Fruit fly (Drosophila melanogaster) whole organism, embryonic: ENCODE data around the gene CG9837.

Experiments
- Abd-B ChIP-seq: fragments of 200-800 bp; sonication (Bioruptor generic); optimal IDR thresholded peaks from 2 replicates; lab custom pipeline; 2018; ENCODE audit warnings: missing biosample characterization, mild to moderate bottlenecking, missing genetic modification characterization, moderate library complexity
- Antp ChIP-seq: fragments of 200-800 bp; sonication (Bioruptor generic); optimal IDR thresholded peaks from 3 replicates; lab custom pipeline; 2016; ENCODE audit warnings: missing biosample characterization, missing genetic modification characterization
- Atf3 ChIP-seq: fragments of 200-800 bp; sonication (Bioruptor generic); optimal IDR thresholded peaks from 3 replicates; lab custom pipeline; 2016; ENCODE audit warnings: missing biosample characterization, missing genetic modification characterization
- Bgb ChIP-seq: fragments of 200-800 bp; sonication (Bioruptor generic); IDR thresholded peaks from 2 replicates; pipeline ENCODE4 v1.3.6; 2022; ENCODE audit warnings: missing biosample characterization, missing genetic modification characterization; ENCODE audit not compliant: partially characterized antibody
- BtbVII ChIP-seq: fragments of 200-800 bp; sonication (Bioruptor generic); optimal IDR thresholded peaks from 3 replicates; lab custom pipeline; 2017; ENCODE audit warnings: missing biosample characterization, mild to moderate bottlenecking, missing genetic modification characterization
- CG1024 ChIP-seq: fragments of 200-800 bp; sonication (Bioruptor generic); IDR thresholded peaks from 2 replicates; pipeline ENCODE4 v1.3.6; 2022; ENCODE audit warnings: missing biosample characterization, missing genetic modification characterization
- CG10267 ChIP-seq: fragments of 200-800 bp; sonication (Bioruptor generic); optimal IDR thresholded peaks from 2 replicates; lab custom pipeline; 2018; ENCODE audit warnings: missing biosample characterization, mild to moderate bottlenecking, missing genetic modification characterization, moderate library complexity
- CG11560 ChIP-seq: fragments of 200-800 bp; sonication (Bioruptor generic); IDR thresholded peaks from 3 replicates; pipeline ENCODE4 v1.3.6; 2022; ENCODE audit warnings: missing biosample characterization, missing genetic modification characterization
- CG12299 ChIP-seq: fragments of 200-800 bp; sonication (Bioruptor generic); optimal IDR thresholded peaks from 2 replicates; lab custom pipeline; 2018; ENCODE audit warnings: missing biosample characterization, mild to moderate bottlenecking, missing genetic modification characterization
- CG13287 ChIP-seq: fragments of 200-800 bp; sonication (Bioruptor generic); IDR thresholded peaks from 2 replicates; pipeline ENCODE4 v1.3.6; 2022; ENCODE audit warnings: missing biosample characterization, missing genetic modification characterization; ENCODE audit not compliant: partially characterized antibody
- CG14860 ChIP-seq: fragments of 200-800 bp; sonication (Bioruptor generic); IDR thresholded peaks from 3 replicates; pipeline ENCODE4 v1.3.6; 2022; ENCODE audit warnings: missing biosample characterization, missing genetic modification characterization; ENCODE audit not compliant: partially characterized antibody
- CG2120 ChIP-seq: fragments of 200-800 bp; sonication (Bioruptor generic); optimal IDR thresholded peaks from 3 replicates; lab custom pipeline; 2016; ENCODE audit warnings: missing biosample characterization, missing genetic modification characterization
- CG32772 ChIP-seq: fragments of 200-800 bp; sonication (Bioruptor generic); IDR thresholded peaks from 2 replicates; pipeline ENCODE4 v1.3.6; 2022; ENCODE audit warnings: missing biosample characterization, missing genetic modification characterization
- CG34376 ChIP-seq: fragments of 200-800 bp; sonication (Bioruptor generic); optimal IDR thresholded peaks from 2 replicates; lab custom pipeline; 2018; ENCODE audit warnings: missing biosample characterization, mild to moderate bottlenecking, missing genetic modification characterization
- CG3995 ChIP-seq: fragments of 200-800 bp; sonication (Bioruptor generic); optimal IDR thresholded peaks from 3 replicates; lab custom pipeline; 2016; ENCODE audit warnings: missing biosample characterization, missing genetic modification characterization
- CG42726 ChIP-seq: fragments of 200-800 bp; sonication (Bioruptor generic); IDR thresholded peaks from 2 replicates; pipeline ENCODE4 v1.3.6; 2022; ENCODE audit warnings: missing biosample characterization, missing genetic modification characterization; ENCODE audit not compliant: partially characterized antibody
- CG4328 ChIP-seq: fragments of 200-800 bp; sonication (Bioruptor generic); optimal IDR thresholded peaks from 3 replicates; lab custom pipeline; 2017; ENCODE audit warnings: missing biosample characterization, missing genetic modification reagents, missing genetic modification characterization
- CG4617 ChIP-seq: fragments of 200-800 bp; sonication (Bioruptor generic); optimal IDR thresholded peaks from 3 replicates; lab custom pipeline; 2016; ENCODE audit warnings: missing biosample characterization, missing genetic modification characterization, borderline replicate concordance
- CG5953 ChIP-seq: fragments of 200-800 bp; sonication (Bioruptor generic); IDR thresholded peaks from 2 replicates; pipeline ENCODE4 v1.3.6; 2022; ENCODE audit warnings: missing biosample characterization, missing genetic modification characterization
- CG7928 ChIP-seq: fragments of 200-800 bp; sonication (Bioruptor generic); optimal IDR thresholded peaks from 2 replicates; lab custom pipeline; 2017; ENCODE audit warnings: missing biosample characterization, mild to moderate bottlenecking, missing genetic modification characterization
- CG8359 ChIP-seq: fragments of 200-800 bp; sonication (Bioruptor generic); optimal IDR thresholded peaks from 2 replicates; lab custom pipeline; 2017; ENCODE audit warnings: missing biosample characterization, mild to moderate bottlenecking, missing genetic modification characterization, borderline replicate concordance
- CG9609 ChIP-seq: fragments of 200-800 bp; sonication (Bioruptor generic); optimal IDR thresholded peaks from 3 replicates; lab custom pipeline; 2016; ENCODE audit warnings: missing biosample characterization, missing genetic modification characterization
- CTCF ChIP-seq: fragments of 200-800 bp; sonication (Bioruptor generic); optimal IDR thresholded peaks from 2 replicates; lab custom pipeline; 2017; ENCODE audit warnings: missing biosample characterization, mild to moderate bottlenecking, missing genetic modification characterization, moderate library complexity
- Chrac-16 ChIP-seq: fragments of 200-800 bp; sonication (Bioruptor generic); optimal IDR thresholded peaks from 3 replicates; lab custom pipeline; 2016; ENCODE audit warnings: missing biosample characterization, missing genetic modification characterization
- D19A ChIP-seq: fragments of 200-800 bp; optimal IDR thresholded peaks from 3 replicates; lab custom pipeline; 2019; ENCODE audit warnings: missing biosample characterization, mild to moderate bottlenecking, missing genetic modification characterization, moderate library complexity
- Dll ChIP-seq: fragments of 200-800 bp; sonication (Bioruptor generic); IDR thresholded peaks from 4 replicates; pipeline ENCODE4 v1.3.6; 2022; ENCODE audit warnings: missing biosample characterization, missing genetic modification characterization; ENCODE audit not compliant: partially characterized antibody
- HmgZ ChIP-seq: fragments of 200-800 bp; sonication (Bioruptor generic); optimal IDR thresholded peaks from 2 replicates; lab custom pipeline; 2018; ENCODE audit warnings: missing biosample characterization, mild to moderate bottlenecking, missing genetic modification characterization
- Med ChIP-seq: fragments of 200-800 bp; sonication (Bioruptor generic); peaks from one replicate; lab custom pipeline; 2016; ENCODE audit warnings: missing biosample characterization, missing genetic modification characterization, mild to moderate bottlenecking, inconsistent platforms, moderate library complexity
- Pdp1 ChIP-seq, 2 experiments: fragments of 200-800 bp; sonication (Bioruptor generic); optimal IDR thresholded peaks; 3 replicates each; lab custom pipeline; 2016; ENCODE audit warnings: missing biosample characterization in 2 of 2, missing genetic modification characterization in 2 of 2, mild to moderate bottlenecking in 1 of 2, moderate library complexity in 1 of 2
- Scr ChIP-seq: fragments of 200-800 bp; sonication (Bioruptor generic); IDR thresholded peaks from 2 replicates; pipeline ENCODE4 v1.3.6; 2022; ENCODE audit warnings: missing biosample characterization, missing genetic modification characterization; ENCODE audit not compliant: partially characterized antibody
- Sox100B ChIP-seq: fragments of 200-800 bp; sonication (Bioruptor generic); optimal IDR thresholded peaks from 3 replicates; lab custom pipeline; 2018; ENCODE audit warnings: missing biosample characterization, mild to moderate bottlenecking, missing genetic modification characterization
- Xrp1 ChIP-seq: fragments of 200-800 bp; sonication (Bioruptor generic); IDR thresholded peaks from 2 replicates; pipeline ENCODE4 v1.3.6; 2022; ENCODE audit warnings: missing biosample characterization, missing genetic modification characterization
- amos ChIP-seq: fragments of 200-800 bp; sonication (Bioruptor generic); IDR thresholded peaks from 2 replicates; pipeline ENCODE4 v1.3.6; 2022; ENCODE audit warnings: missing biosample characterization, missing genetic modification characterization; ENCODE audit not compliant: partially characterized antibody
- aop ChIP-seq: fragments of 200-800 bp; sonication (Bioruptor generic); IDR thresholded peaks from 2 replicates; pipeline ENCODE4 v1.3.6; 2022; ENCODE audit warnings: missing biosample characterization, missing genetic modification characterization
- ap ChIP-seq: fragments of 200-800 bp; sonication (Bioruptor generic); IDR thresholded peaks from 2 replicates; pipeline ENCODE4 v1.3.6; 2022; ENCODE audit warnings: missing biosample characterization, missing genetic modification characterization
- ash1 ChIP-seq: fragments of 200-800 bp; sonication (Bioruptor generic); optimal IDR thresholded peaks from 2 replicates; lab custom pipeline; 2018; ENCODE audit warnings: missing biosample characterization, mild to moderate bottlenecking, missing genetic modification characterization
- ato ChIP-seq: fragments of 200-800 bp; sonication (Bioruptor generic); IDR thresholded peaks from 2 replicates; pipeline ENCODE4 v1.3.6; 2022; ENCODE audit warnings: missing biosample characterization, missing genetic modification characterization; ENCODE audit not compliant: partially characterized antibody
- bcd ChIP-seq: fragments of 200-800 bp; sonication (Bioruptor generic); optimal IDR thresholded peaks from 2 replicates; lab custom pipeline; 2017; ENCODE audit warnings: missing biosample characterization, mild to moderate bottlenecking, missing genetic modification characterization
- corto ChIP-seq: fragments of 200-800 bp; sonication (Bioruptor generic); optimal IDR thresholded peaks from 2 replicates; lab custom pipeline; 2016; ENCODE audit warnings: missing biosample characterization, mild to moderate bottlenecking, missing genetic modification characterization, moderate library complexity
- cwo ChIP-seq: fragments of 200-800 bp; sonication (Bioruptor generic); optimal IDR thresholded peaks from 3 replicates; lab custom pipeline; 2017; ENCODE audit warnings: missing biosample characterization, missing genetic modification characterization, mild to moderate bottlenecking, moderate library complexity, missing genetic modification reagents
- eyg ChIP-seq: fragments of 200-800 bp; sonication (Bioruptor generic); optimal IDR thresholded peaks from 3 replicates; lab custom pipeline; 2016; ENCODE audit warnings: missing biosample characterization, missing genetic modification characterization
- gfzf ChIP-seq: fragments of 200-800 bp; sonication (Bioruptor generic); optimal IDR thresholded peaks from 2 replicates; lab custom pipeline; 2016; ENCODE audit warnings: missing biosample characterization, mild to moderate bottlenecking, missing genetic modification characterization, moderate library complexity
- hth ChIP-seq: fragments of >200 bp; optimal IDR thresholded peaks from 2 replicates; lab custom pipeline; 2017; ENCODE audit warnings: inconsistent platforms
- ken ChIP-seq: fragments of 200-800 bp; sonication (Bioruptor generic); IDR thresholded peaks from 3 replicates; pipeline ENCODE4 v1.3.6; 2022; ENCODE audit warnings: missing biosample characterization, missing genetic modification characterization
- org-1 ChIP-seq: fragments of 200-800 bp; sonication (Bioruptor generic); optimal IDR thresholded peaks from 2 replicates; lab custom pipeline; 2017; ENCODE audit warnings: missing biosample characterization, missing genetic modification characterization
- schlank ChIP-seq: fragments of 200-800 bp; sonication (Bioruptor generic); optimal IDR thresholded peaks from 2 replicates; lab custom pipeline; 2018; ENCODE audit warnings: missing biosample characterization, mild to moderate bottlenecking, missing genetic modification characterization
- seq ChIP-seq: fragments of 200-800 bp; sonication (Bioruptor generic); IDR thresholded peaks from 2 replicates; pipeline ENCODE4 v1.3.6; 2022; ENCODE audit warnings: missing biosample characterization, missing genetic modification characterization
- stwl ChIP-seq: fragments of 200-800 bp; sonication (Bioruptor generic); optimal IDR thresholded peaks from 3 replicates; lab custom pipeline; 2018; ENCODE audit warnings: missing biosample characterization, mild to moderate bottlenecking, missing genetic modification characterization, moderate library complexity
- unc-4 ChIP-seq: fragments of 200-800 bp; sonication (Bioruptor generic); IDR thresholded peaks from 2 replicates; pipeline ENCODE4 v1.3.6; 2022; ENCODE audit warnings: missing biosample characterization, missing genetic modification characterization; ENCODE audit not compliant: partially characterized antibody

Gene CG9837

DNA sequence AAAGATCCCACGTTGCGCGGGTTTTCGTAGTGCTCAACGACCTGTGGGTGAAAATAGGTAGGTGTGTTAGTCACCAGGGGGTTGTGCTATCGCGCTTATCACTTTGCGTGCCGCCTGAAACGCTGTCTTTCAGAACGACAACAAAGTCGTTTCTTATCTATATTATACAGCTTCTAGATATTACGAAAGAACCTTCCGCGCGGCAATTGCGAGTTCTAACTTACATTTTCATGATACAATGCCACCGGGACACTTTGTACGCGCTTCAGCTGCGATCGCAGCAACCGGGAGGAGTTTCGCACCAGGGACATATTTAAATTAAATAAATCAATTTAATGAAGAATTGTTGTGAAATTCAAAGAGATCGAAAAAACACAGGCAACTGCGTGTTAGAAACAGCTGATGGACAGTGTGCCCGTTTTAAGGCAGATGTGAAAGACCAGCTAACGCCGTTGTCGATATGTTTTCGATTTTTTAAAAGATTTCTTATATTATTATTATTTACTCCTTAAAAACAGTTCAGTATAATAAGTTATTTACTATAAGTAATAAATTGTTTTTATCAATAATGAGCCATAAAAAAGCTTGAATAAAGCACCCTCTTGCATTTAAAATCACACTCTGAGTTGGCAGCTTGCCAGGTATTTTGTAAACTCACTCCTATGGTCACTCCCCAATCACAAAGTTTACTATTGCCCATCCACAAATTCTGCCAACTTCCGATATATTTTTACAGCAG is 10.6 kb upstream of the CG9837 start, which contains the start of the genes IscU and CG8379 (continued):
- TF ChIP-seq CG1024 (GFP tag; lab: Robert Waterston, UW) (no peak), CG8359 (GFP tag; lab: Kevin White, UChicago) (no peak), ash1 (no peak), org-1 (no peak), CG34376 (GFP tag; lab: Kevin White, UChicago) (no peak), CG13287 (GFP tag; lab: Robert Waterston, UW) (peak; percentile 82), Scr (GFP tag; lab: Robert Waterston, UW) (peak; percentile 70), Dll (GFP tag; lab: Robert Waterston, UW) (peak; percentile 81), stwl (tag; lab: Kevin White, UChicago) (peak; percentile 92), Pdp1 (GFP tag; optimal IDR thresholded peaks at IDR 0.05; lab: Kevin White, UChicago) (peak in 1 of 2 experiments; percentile 86), Xrp1 (GFP tag; lab: Robert Waterston, UW) (no peak), aop (GFP tag; lab: Robert Waterston, UW) (no peak), unc-4 (peak; percentile 73), cwo (GFP tag; lab: Kevin White, UChicago) (no peak), CG10267 (tag; lab: Kevin White, UChicago) (peak; percentile 52), gfzf (peak; percentile 73), Bgb (GFP tag; lab: Robert Waterston, UW) (no peak), CG14860 (no peak), CG12299 (tag; lab: Kevin White, UChicago) (no peak), Sox100B (GFP tag; lab: Kevin White, UChicago) (no peak), ap (GFP tag; lab: Robert Waterston, UW) (no peak), CG4617 (GFP tag; lab: Kevin White, UChicago) (peak; percentile 62), CG5953 (GFP tag; lab: Robert Waterston, UW) (no peak), CG4328 (GFP tag; lab: Kevin White, UChicago) (peak; percentile 19), Abd-B (GFP tag; lab: Kevin White, UChicago) (no peak), CG3995 (GFP tag; lab: Kevin White, UChicago) (peak; percentile 30), bcd (GFP tag; lab: Kevin White, UChicago) (no peak), corto (GFP tag; lab: Kevin White, UChicago) (peak; percentile 8), hth (lab: Kevin White, UChicago) (no peak), Med (GFP tag; lab: Kevin White, UChicago) (peak; percentile 46), CG32772 (no peak), HmgZ (tag; lab: Kevin White, UChicago) (peak; percentile 41), amos (GFP tag; lab: Robert Waterston, UW) (peak; percentile 53; the same call in 1 of the 2 replicates), eyg (GFP tag; lab: Kevin White, UChicago) (no peak), schlank (no peak), Atf3 (no peak), CG42726 (peak; percentile 13; the same call in 1 of the 2 replicates), CG2120 (GFP tag; lab: Kevin White, UChicago) (no peak), CG11560 (no peak), D19A (tag; lab: Kevin White, UChicago) (peak; percentile 42), ken (GFP tag; lab: Robert Waterston, UW) (no peak), CG9609 (no peak), CTCF (GFP tag; lab: Kevin White, UChicago) (peak; percentile 23), CG7928 (GFP tag; lab: Kevin White, UChicago) (no peak), Antp (GFP tag; lab: Kevin White, UChicago) (no peak), seq (GFP tag; lab: Robert Waterston, UW) (no peak), ato (GFP tag; lab: Robert Waterston, UW) (peak; percentile 15; the same call in 1 of the 2 replicates), Chrac-16 (GFP tag; lab: Kevin White, UChicago) (no peak), BtbVII (GFP tag; lab: Kevin White, UChicago) (no peak)
